Fruit fly (Drosophila melanogaster): Measurements from ENCODE around the gene CG32006.

DNA sequence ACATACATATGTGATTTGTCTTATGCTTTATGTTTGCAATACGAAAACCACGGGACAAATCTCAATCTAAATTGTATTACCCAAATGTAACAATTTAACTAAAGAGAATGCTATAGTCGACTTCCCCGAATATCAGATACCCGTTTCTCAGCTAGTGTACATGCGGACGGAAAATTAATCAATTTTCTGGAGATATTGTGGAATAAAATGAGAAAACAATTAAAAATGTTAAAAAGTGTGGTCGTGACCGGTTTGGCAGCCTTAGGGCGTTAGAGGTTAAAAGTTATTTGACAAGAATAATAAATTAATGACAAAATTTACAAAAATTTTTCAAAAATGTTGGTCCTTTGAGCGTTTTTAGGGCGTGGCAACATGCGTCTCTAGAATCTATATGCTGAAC lies 42.0 kb downstream of the CG32006 start:
- TF ChIP-seq Sin3A (optimal IDR thresholded peaks at IDR 0.05) (no peak), h (optimal IDR thresholded peaks at IDR 0.05) (no peak)
